Fruit fly (Drosophila melanogaster): ENCODE data around the gene dwg.

The dwg gene

DNA sequence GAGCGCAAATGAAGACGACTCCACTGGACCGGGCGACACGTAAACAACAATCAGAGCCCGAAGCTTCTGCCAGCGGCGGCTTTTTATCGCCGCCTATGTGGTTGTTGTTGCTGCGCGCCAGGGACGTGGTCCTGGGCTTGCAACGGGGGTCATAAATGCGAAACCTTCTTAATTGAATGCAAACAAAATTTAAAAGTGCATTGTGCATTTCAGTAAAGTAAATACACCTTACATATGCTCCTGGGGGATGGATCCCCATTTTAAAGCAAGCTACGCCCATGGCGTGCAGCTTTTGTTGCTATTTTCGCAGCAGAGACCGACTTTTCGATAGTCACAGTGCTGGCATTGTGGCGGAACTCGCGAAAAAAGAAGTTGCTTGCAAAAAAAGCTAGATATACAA is 23.8 kb upstream of the dwg start, which contains the start of gene Ugalt (continued):
- TF ChIP-seq CG11902 (GFP tag; optimal IDR thresholded peaks at IDR 0.05): peak; percentile 100
- TF ChIP-seq esn (GFP tag; optimal IDR thresholded peaks at IDR 0.05): peak; percentile 100
- TF ChIP-seq CG8319 (GFP tag; optimal IDR thresholded peaks at IDR 0.05): peak; percentile 100
- peak; percentile 100 for TF ChIP-seq Hr4 (GFP tag; optimal IDR thresholded peaks at IDR 0.05)
- peak; percentile 100 for TF ChIP-seq CG4318 (GFP tag; optimal IDR thresholded peaks at IDR 0.05)
- peak; percentile 100 for TF ChIP-seq CG8119 (GFP tag; IDR thresholded peaks at IDR 0.05)
- peak; percentile 100 for TF ChIP-seq vri (GFP tag; optimal IDR thresholded peaks at IDR 0.05)
- peak; percentile 100 for TF ChIP-seq CG11294 (GFP tag; IDR thresholded peaks at IDR 0.05)
- TF ChIP-seq Eip93F (GFP tag; optimal IDR thresholded peaks at IDR 0.05): peak; percentile 100
- TF ChIP-seq CG7368 (GFP tag; optimal IDR thresholded peaks at IDR 0.05): peak; percentile 100
- TF ChIP-seq dac (GFP tag; optimal IDR thresholded peaks at IDR 0.05): peak; percentile 100
- TF ChIP-seq CG6792 (GFP tag; optimal IDR thresholded peaks at IDR 0.05): peak; percentile 100
- TF ChIP-seq Eip78C (GFP tag): peak; percentile 100
- TF ChIP-seq fd59A (GFP tag; optimal IDR thresholded peaks at IDR 0.05): peak; percentile 100
- peak; percentile 100 for TF ChIP-seq CG34406 (GFP tag; optimal IDR thresholded peaks at IDR 0.05)
- TF ChIP-seq pdm3 (GFP tag; optimal IDR thresholded peaks at IDR 0.05): peak; percentile 100
- TF ChIP-seq CG3032 (tag; optimal IDR thresholded peaks at IDR 0.05): peak; percentile 100
- TF ChIP-seq Sox102F (GFP tag; optimal IDR thresholded peaks at IDR 0.05): peak; percentile 100
- peak; percentile 100 for TF ChIP-seq Hr39 (GFP tag; optimal IDR thresholded peaks at IDR 0.05)
- peak; percentile 100 for TF ChIP-seq Met (GFP tag; optimal IDR thresholded peaks at IDR 0.05)
- TF ChIP-seq CG32006 (GFP tag; optimal IDR thresholded peaks at IDR 0.05): peak; percentile 100

DNA sequence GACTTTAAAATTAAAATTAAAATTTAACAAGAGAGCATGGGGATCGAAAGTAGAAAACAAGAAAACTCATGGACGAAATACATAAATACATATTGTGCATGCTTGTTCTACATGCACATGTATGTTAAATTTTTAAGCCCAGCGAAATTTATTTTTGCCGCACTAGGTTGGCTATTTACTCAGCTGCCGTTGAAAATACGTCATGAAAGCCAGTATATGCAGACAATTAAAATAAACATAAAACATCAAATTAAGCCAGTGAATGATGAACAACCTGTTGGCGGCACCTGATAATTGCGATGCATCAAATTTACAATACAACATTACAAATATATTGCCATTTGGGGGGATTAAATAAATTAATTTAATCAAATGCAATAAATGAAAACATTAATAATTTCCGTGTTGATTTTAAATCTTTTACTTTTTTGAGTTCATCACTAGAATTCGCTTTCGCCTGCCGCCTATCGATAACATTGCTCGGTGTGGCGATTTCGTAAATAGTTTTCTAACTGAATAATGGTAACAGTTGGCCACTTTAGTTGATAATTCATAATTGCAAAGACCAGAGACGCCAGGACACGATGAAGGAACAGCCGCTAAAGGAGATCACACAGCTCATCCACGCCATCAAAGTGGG is 23.2 kb upstream of the dwg start, which contains the start of gene eIF2Bbeta:
Gene eIF2Bbeta (plus strand): TSS at position 438 of the 640 bp plus-strand sequence.
- TF ChIP-seq CG31627 (GFP tag; optimal IDR thresholded peaks at IDR 0.05) (peak; percentile 1), vri (GFP tag; optimal IDR thresholded peaks at IDR 0.05) (no peak)

DNA sequence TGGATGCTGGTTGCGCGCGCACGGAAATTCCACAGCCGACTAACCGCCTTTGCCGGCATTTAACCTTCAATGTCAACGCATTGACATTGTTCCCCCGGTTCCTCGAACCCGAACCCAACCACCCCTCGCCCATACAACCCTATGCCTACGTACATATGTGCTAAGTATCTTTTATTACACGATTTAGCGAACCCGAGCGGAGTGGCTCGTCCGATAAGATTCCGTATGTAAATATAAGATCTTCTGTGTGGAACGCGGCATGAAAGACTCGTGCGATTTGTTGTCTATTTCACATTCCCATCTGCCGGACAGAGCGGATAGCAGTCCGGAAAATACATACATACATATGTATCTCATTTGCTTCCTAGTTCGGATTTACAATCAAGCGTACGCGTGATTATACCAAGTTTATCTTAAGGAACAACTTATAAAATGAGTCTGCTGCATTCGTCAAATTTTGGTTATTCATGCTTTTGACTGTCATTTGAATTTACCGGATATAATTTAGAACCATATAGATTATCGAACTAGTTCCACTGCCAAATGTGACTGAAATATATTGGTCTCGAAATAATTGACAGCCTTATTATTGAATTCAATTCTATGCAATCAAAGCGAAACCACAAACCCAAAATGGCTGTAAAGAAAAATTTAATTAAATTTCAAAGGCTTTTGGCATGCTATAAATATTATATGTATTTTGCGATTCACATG is 20.0 kb upstream of the dwg start, which contains the start of gene CG2680:
Gene CG2680 (minus strand): TSS at position 51 of the 714 bp plus-strand sequence.
- peak; percentile 9 for TF ChIP-seq achi (GFP tag; optimal IDR thresholded peaks at IDR 0.05)
- no peak for TF ChIP-seq CG3032 (tag; optimal IDR thresholded peaks at IDR 0.05)
- peak; percentile 39 for TF ChIP-seq fkh (GFP tag; optimal IDR thresholded peaks at IDR 0.05)
- no peak for TF ChIP-seq topi (GFP tag; optimal IDR thresholded peaks at IDR 0.05)
- no peak for TF ChIP-seq Eip75B (GFP tag; optimal IDR thresholded peaks at IDR 0.05)
- TF ChIP-seq CG6276 (GFP tag; optimal IDR thresholded peaks at IDR 0.05): no peak
- TF ChIP-seq CG11294 (GFP tag; IDR thresholded peaks at IDR 0.05): no peak
- no peak for TF ChIP-seq salr (GFP tag; optimal IDR thresholded peaks at IDR 0.05)

DNA sequence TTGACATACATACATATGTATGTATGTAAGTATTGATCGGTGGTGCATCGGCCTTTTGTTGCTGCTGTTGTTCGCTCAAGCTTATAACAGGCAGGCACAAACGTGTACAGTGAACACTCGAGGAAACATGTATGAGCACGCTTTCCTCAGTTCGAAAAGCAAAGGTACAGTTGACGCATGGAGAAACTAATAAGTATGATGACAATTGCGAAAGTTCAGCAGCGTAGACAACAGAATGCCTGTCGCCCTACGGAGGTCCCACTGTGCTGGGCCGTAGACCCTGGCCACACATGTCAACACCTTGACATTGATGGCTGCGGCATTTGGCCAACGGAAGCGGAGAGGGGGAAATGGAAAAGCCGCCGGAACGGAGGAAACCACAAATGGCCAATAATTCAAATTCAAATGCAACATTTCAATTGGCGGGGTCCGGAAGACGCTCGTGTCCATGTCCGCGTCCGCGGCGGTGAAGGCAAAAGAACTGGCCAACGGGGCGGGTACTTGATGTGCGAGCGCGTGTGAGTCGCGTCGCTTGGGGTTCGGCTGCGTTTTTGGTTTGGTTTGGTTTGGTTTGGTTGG is 19.3 kb upstream of the dwg start, which contains the start of gene CG2681:
Gene CG2681 (plus strand): TSS at position 529 of the 579 bp plus-strand sequence.
- TF ChIP-seq net (GFP tag; optimal IDR thresholded peaks at IDR 0.05) (no peak), dac (GFP tag; optimal IDR thresholded peaks at IDR 0.05) (no peak), pdm3 (GFP tag; optimal IDR thresholded peaks at IDR 0.05) (no peak), Met (GFP tag; optimal IDR thresholded peaks at IDR 0.05) (no peak), topi (GFP tag; optimal IDR thresholded peaks at IDR 0.05) (peak; percentile 18), Eip75B (GFP tag; optimal IDR thresholded peaks at IDR 0.05) (no peak), CG34406 (GFP tag; optimal IDR thresholded peaks at IDR 0.05) (no peak), Lpt (GFP tag; optimal IDR thresholded peaks at IDR 0.05) (no peak), Ets96B (tag; optimal IDR thresholded peaks at IDR 0.05) (no peak), CG3919 (GFP tag; optimal IDR thresholded peaks at IDR 0.05) (no peak), CG6854 (GFP tag; optimal IDR thresholded peaks at IDR 0.05) (no peak), CG16779 (tag; optimal IDR thresholded peaks at IDR 0.05) (no peak), Blimp-1 (GFP tag; optimal IDR thresholded peaks at IDR 0.05) (no peak), CG8319 (GFP tag; optimal IDR thresholded peaks at IDR 0.05) (no peak), vri (GFP tag; optimal IDR thresholded peaks at IDR 0.05) (no peak), ss (GFP tag; optimal IDR thresholded peaks at IDR 0.05) (no peak), Hr39 (GFP tag; optimal IDR thresholded peaks at IDR 0.05) (peak; percentile 49), CG15336 (GFP tag; IDR thresholded peaks at IDR 0.05) (peak; percentile 33; the same call in 1 of the 2 replicates), CG8632 (GFP tag; optimal IDR thresholded peaks at IDR 0.05) (no peak), cyc (GFP tag; optimal IDR thresholded peaks at IDR 0.05) (peak; percentile 16), CG32006 (GFP tag; optimal IDR thresholded peaks at IDR 0.05) (no peak), spab (GFP tag; optimal IDR thresholded peaks at IDR 0.05) (no peak), dsx (GFP tag; optimal IDR thresholded peaks at IDR 0.05; ENCODE audit: poor library complexity, severe bottlenecking) (no peak), Eip93F (GFP tag; optimal IDR thresholded peaks at IDR 0.05) (no peak)

Measured in whole organism, prepupa.